Fruit fly (Drosophila melanogaster) whole organism, embryonic: ENCODE measurements around the gene mRpL12.

Experiments
- CG10267 ChIP-seq: fragments of 200-800 bp; sonication (Bioruptor generic); optimal IDR thresholded peaks from 2 replicates; lab custom pipeline; 2018; ENCODE audit warnings: missing biosample characterization, mild to moderate bottlenecking, missing genetic modification characterization, moderate library complexity
- CG11398 ChIP-seq: fragments of 200-800 bp; sonication (Bioruptor generic); optimal IDR thresholded peaks from 2 replicates; lab custom pipeline; 2016; ENCODE audit warnings: missing biosample characterization, missing genetic modification characterization
- CG11504 ChIP-seq: fragments of 200-800 bp; sonication (Bioruptor generic); optimal IDR thresholded peaks from 3 replicates; lab custom pipeline; 2019; ENCODE audit warnings: missing biosample characterization, mild to moderate bottlenecking, missing genetic modification characterization, moderate library complexity
- CG13775 ChIP-seq: fragments of 200-800 bp; sonication (Bioruptor generic); optimal IDR thresholded peaks from 3 replicates; lab custom pipeline; 2017; ENCODE audit warnings: missing biosample characterization, mild to moderate bottlenecking, missing genetic modification characterization
- CG1602 ChIP-seq: fragments of 200-800 bp; sonication (Bioruptor generic); optimal IDR thresholded peaks from 3 replicates; lab custom pipeline; 2016; ENCODE audit warnings: missing biosample characterization, missing genetic modification characterization
- CG1647 ChIP-seq: fragments of 200-800 bp; sonication (Bioruptor generic); optimal IDR thresholded peaks from 3 replicates; lab custom pipeline; 2016; ENCODE audit warnings: missing biosample characterization, missing genetic modification characterization
- CG2129 ChIP-seq: fragments of 200-800 bp; sonication (Bioruptor generic); IDR thresholded peaks from 2 replicates; pipeline ENCODE4 v1.3.6; 2022; ENCODE audit warnings: missing biosample characterization, missing genetic modification characterization; ENCODE audit not compliant: partially characterized antibody
- CG2199 ChIP-seq: fragments of 200-800 bp; sonication (Bioruptor generic); IDR thresholded peaks from 3 replicates; pipeline ENCODE4 v1.3.6; 2022; ENCODE audit warnings: missing biosample characterization, missing genetic modification characterization
- CG2875 ChIP-seq: fragments of 200-800 bp; sonication (Bioruptor generic); optimal IDR thresholded peaks from 2 replicates; lab custom pipeline; 2017; ENCODE audit warnings: missing biosample characterization, mild to moderate bottlenecking, missing genetic modification characterization, missing genetic modification reagents
- CG34422 ChIP-seq: fragments of 200-800 bp; sonication (Bioruptor generic); IDR thresholded peaks from 3 replicates; pipeline ENCODE4 v1.3.6; 2022; ENCODE audit warnings: missing biosample characterization, missing genetic modification characterization
- CG4328 ChIP-seq: fragments of 200-800 bp; sonication (Bioruptor generic); optimal IDR thresholded peaks from 3 replicates; lab custom pipeline; 2017; ENCODE audit warnings: missing biosample characterization, missing genetic modification reagents, missing genetic modification characterization
- CG4404 ChIP-seq: fragments of 200-800 bp; sonication (Bioruptor generic); IDR thresholded peaks from 2 replicates; pipeline ENCODE4 v1.3.6; 2022; ENCODE audit warnings: missing biosample characterization, missing genetic modification characterization
- CG4617 ChIP-seq: fragments of 200-800 bp; sonication (Bioruptor generic); optimal IDR thresholded peaks from 3 replicates; lab custom pipeline; 2016; ENCODE audit warnings: missing biosample characterization, missing genetic modification characterization, borderline replicate concordance
- CG6654 ChIP-seq: fragments of 200-800 bp; sonication (Bioruptor generic); optimal IDR thresholded peaks from 2 replicates; lab custom pipeline; 2017; ENCODE audit warnings: missing biosample characterization, mild to moderate bottlenecking, missing genetic modification characterization
- CG6854 ChIP-seq: fragments of 200-800 bp; sonication (Bioruptor generic); optimal IDR thresholded peaks from 3 replicates; lab custom pipeline; 2017; ENCODE audit warnings: missing biosample characterization, mild to moderate bottlenecking, missing genetic modification characterization
- CG8388 ChIP-seq: fragments of 200-800 bp; sonication (Bioruptor generic); optimal IDR thresholded peaks from 2 replicates; lab custom pipeline; 2019; ENCODE audit warnings: missing biosample characterization, mild to moderate bottlenecking, missing genetic modification characterization, moderate library complexity
- Elba2 ChIP-seq: fragments of 200-800 bp; sonication (Bioruptor generic); optimal IDR thresholded peaks from 3 replicates; lab custom pipeline; 2016; ENCODE audit warnings: missing biosample characterization, missing genetic modification characterization
- Ets97D ChIP-seq: fragments of 200-800 bp; sonication (Bioruptor generic); optimal IDR thresholded peaks from 3 replicates; lab custom pipeline; 2016; ENCODE audit warnings: missing biosample characterization, missing genetic modification characterization
- HLH3B ChIP-seq: fragments of 200-800 bp; sonication (Bioruptor generic); IDR thresholded peaks from 2 replicates; pipeline ENCODE4 v1.3.6; 2022; ENCODE audit warnings: missing biosample characterization, missing genetic modification characterization
- Hr78 ChIP-seq, 2 experiments: fragments of 200-800 bp in 1 of 2; fragments of >200 bp in 1 of 2; sonication (Bioruptor generic) in 1 of 2; optimal IDR thresholded peaks; 2 replicates each; lab custom pipeline; 2017 to 2019; ENCODE audit warnings: missing biosample characterization in 2 of 2, missing genetic modification characterization in 2 of 2, mild to moderate bottlenecking in 1 of 2, moderate library complexity in 1 of 2
- Jarid2 ChIP-seq: fragments of 200-800 bp; sonication (Bioruptor generic); optimal IDR thresholded peaks from 3 replicates; lab custom pipeline; 2017; ENCODE audit warnings: mild to moderate bottlenecking, missing biosample characterization, missing genetic modification reagents, missing genetic modification characterization
- Myb ChIP-seq: fragments of 200-800 bp; sonication (Bioruptor generic); optimal IDR thresholded peaks from 2 replicates; lab custom pipeline; 2016; ENCODE audit warnings: missing biosample characterization, missing genetic modification characterization
- Nf-YB ChIP-seq: fragments of 200-800 bp; sonication (Bioruptor generic); optimal IDR thresholded peaks from 3 replicates; lab custom pipeline; 2019; ENCODE audit warnings: missing biosample characterization, mild to moderate bottlenecking, missing genetic modification characterization, moderate library complexity
- Pdp1 ChIP-seq, 2 experiments: fragments of 200-800 bp; sonication (Bioruptor generic); optimal IDR thresholded peaks; 3 replicates each; lab custom pipeline; 2016; ENCODE audit warnings: missing biosample characterization in 2 of 2, missing genetic modification characterization in 2 of 2, mild to moderate bottlenecking in 1 of 2, moderate library complexity in 1 of 2
- Poxn ChIP-seq: fragments of 200-800 bp; sonication (Bioruptor generic); IDR thresholded peaks from 2 replicates; pipeline ENCODE4 v1.3.6; 2022; ENCODE audit warnings: missing biosample characterization, missing genetic modification characterization
- Ptx1 ChIP-seq: fragments of 200-800 bp; sonication (Bioruptor generic); IDR thresholded peaks from 2 replicates; pipeline ENCODE4 v1.3.6; 2022; ENCODE audit warnings: missing biosample characterization, missing genetic modification characterization
- Ravus ChIP-seq: fragments of 200-800 bp; sonication (Bioruptor generic); IDR thresholded peaks from 2 replicates; pipeline ENCODE4 v1.3.6; 2022; ENCODE audit warnings: missing biosample characterization, missing genetic modification characterization
- Scr ChIP-seq: fragments of 200-800 bp; sonication (Bioruptor generic); IDR thresholded peaks from 2 replicates; pipeline ENCODE4 v1.3.6; 2022; ENCODE audit warnings: missing biosample characterization, missing genetic modification characterization; ENCODE audit not compliant: partially characterized antibody
- Sry-β ChIP-seq: fragments of 200-800 bp; sonication (Bioruptor generic); optimal IDR thresholded peaks from 2 replicates; lab custom pipeline; 2018; ENCODE audit warnings: missing biosample characterization, mild to moderate bottlenecking, missing genetic modification characterization, moderate library complexity
- YL-1 ChIP-seq: fragments of 200-800 bp; sonication (Bioruptor generic); optimal IDR thresholded peaks from 3 replicates; lab custom pipeline; 2017; ENCODE audit warnings: missing biosample characterization, mild to moderate bottlenecking, missing genetic modification characterization
- bbx ChIP-seq: fragments of 200-800 bp; sonication (Bioruptor generic); IDR thresholded peaks from 2 replicates; pipeline ENCODE4 v1.3.6; 2022; ENCODE audit warnings: missing biosample characterization, missing genetic modification characterization; ENCODE audit not compliant: partially characterized antibody
- chinmo ChIP-seq: fragments of 200-800 bp; sonication (Bioruptor generic); IDR thresholded peaks from 4 replicates; pipeline ENCODE4 v1.3.6; 2022; ENCODE audit warnings: missing biosample characterization, missing genetic modification characterization; ENCODE audit not compliant: partially characterized antibody
- chn ChIP-seq: fragments of 200-800 bp; sonication (Bioruptor generic); optimal IDR thresholded peaks from 2 replicates; lab custom pipeline; 2016; ENCODE audit warnings: missing biosample characterization, missing genetic modification characterization
- crc ChIP-seq: fragments of 200-800 bp; sonication (Bioruptor generic); optimal IDR thresholded peaks from 2 replicates; lab custom pipeline; 2016; ENCODE audit warnings: missing biosample characterization, missing genetic modification characterization
- croc ChIP-seq: fragments of 200-800 bp; sonication (Bioruptor generic); conservative IDR thresholded peaks from 3 replicates; pipeline ENCODE4 v1.3.6; 2022; ENCODE audit warnings: missing biosample characterization, missing genetic modification characterization
- danr ChIP-seq: fragments of 200-800 bp; sonication (Bioruptor generic); IDR thresholded peaks from 2 replicates; pipeline ENCODE4 v1.3.6; 2022; ENCODE audit warnings: missing biosample characterization, missing genetic modification characterization
- ftz-f1 ChIP-seq: fragments of 200-800 bp; sonication (Bioruptor generic); optimal IDR thresholded peaks from 2 replicates; lab custom pipeline; 2016; ENCODE audit warnings: missing biosample characterization, missing genetic modification characterization
- grau ChIP-seq: fragments of 200-800 bp; optimal IDR thresholded peaks from 3 replicates; lab custom pipeline; 2019; ENCODE audit warnings: missing biosample characterization, mild to moderate bottlenecking, missing genetic modification characterization, moderate library complexity
- ken ChIP-seq: fragments of 200-800 bp; sonication (Bioruptor generic); IDR thresholded peaks from 3 replicates; pipeline ENCODE4 v1.3.6; 2022; ENCODE audit warnings: missing biosample characterization, missing genetic modification characterization
- nmo ChIP-seq: fragments of 200-800 bp; sonication (Bioruptor generic); optimal IDR thresholded peaks from 2 replicates; lab custom pipeline; 2018; ENCODE audit warnings: missing biosample characterization, mild to moderate bottlenecking, missing genetic modification characterization, moderate library complexity
- odd ChIP-seq: fragments of 200-800 bp; sonication (Bioruptor generic); optimal IDR thresholded peaks from 2 replicates; lab custom pipeline; 2017; ENCODE audit warnings: missing biosample characterization, mild to moderate bottlenecking, missing genetic modification characterization
- pnt ChIP-seq: fragments of 200-800 bp; sonication (Bioruptor generic); optimal IDR thresholded peaks from 3 replicates; lab custom pipeline; 2016; ENCODE audit warnings: missing biosample characterization, missing genetic modification characterization
- ro ChIP-seq: fragments of 200-800 bp; sonication (Bioruptor generic); IDR thresholded peaks from 2 replicates; pipeline ENCODE4 v1.3.6; 2022; ENCODE audit warnings: missing biosample characterization, missing genetic modification characterization
- sqz ChIP-seq: fragments of 200-800 bp; sonication (Bioruptor generic); optimal IDR thresholded peaks from 3 replicates; lab custom pipeline; 2018; ENCODE audit warnings: missing biosample characterization, mild to moderate bottlenecking, missing genetic modification characterization
- tgo ChIP-seq: fragments of 200-800 bp; sonication (Bioruptor generic); IDR thresholded peaks from 3 replicates; pipeline ENCODE4 v1.3.6; 2022; ENCODE audit warnings: missing biosample characterization, missing genetic modification characterization
- trh ChIP-seq: fragments of 200-800 bp; sonication (Bioruptor generic); optimal IDR thresholded peaks from 2 replicates; lab custom pipeline; 2016; ENCODE audit warnings: missing biosample characterization, missing genetic modification characterization
- twi ChIP-seq: fragments of 200-800 bp; optimal IDR thresholded peaks from 2 replicates; lab custom pipeline; 2019; ENCODE audit warnings: missing biosample characterization, mild to moderate bottlenecking, missing genetic modification characterization, moderate library complexity
- vnd ChIP-seq: fragments of 200-800 bp; sonication (Bioruptor generic); IDR thresholded peaks from 3 replicates; pipeline ENCODE4 v1.3.6; 2022; ENCODE audit warnings: missing biosample characterization, missing genetic modification characterization; ENCODE audit not compliant: partially characterized antibody
- wor ChIP-seq: fragments of 200-800 bp; sonication (Bioruptor generic); IDR thresholded peaks from 2 replicates; pipeline ENCODE4 v1.3.6; 2022; ENCODE audit warnings: missing biosample characterization, missing genetic modification characterization

The mRpL12 gene

dm6 chr3L:8978678-8979413 lies 22.3 kb downstream of the mRpL12 start (continued):
- TF ChIP-seq Pdp1 (GFP tag; optimal IDR thresholded peaks at IDR 0.05; lab: Kevin White, UChicago) (peak in 1 of 2 experiments; percentile 70), ken (GFP tag; lab: Robert Waterston, UW) (no peak), Jarid2 (GFP tag; lab: Kevin White, UChicago) (no peak), CG4404 (GFP tag; lab: Robert Waterston, UW) (0 out of 2 replicates have a peak, but pooled peaks have one; percentile 16), nmo (GFP tag; lab: Kevin White, UChicago) (peak; percentile 22), Nf-YB (GFP tag; lab: Kevin White, UChicago) (peak; percentile 17), CG11504 (tag; lab: Kevin White, UChicago) (no peak), CG1647 (GFP tag; lab: Kevin White, UChicago) (no peak), chinmo (peak; percentile 99), twi (tag; lab: Kevin White, UChicago) (no peak), Myb (GFP tag; lab: Kevin White, UChicago) (no peak), odd (no peak), CG4617 (GFP tag; lab: Kevin White, UChicago) (no peak), tgo (GFP tag; lab: Robert Waterston, UW) (no peak; the same call in 2 of the 3 replicates), sqz (GFP tag; lab: Kevin White, UChicago) (no peak), Elba2 (GFP tag; lab: Kevin White, UChicago) (peak; percentile 72), trh (GFP tag; lab: Kevin White, UChicago) (no peak), YL-1 (GFP tag; lab: Kevin White, UChicago) (no peak), CG13775 (no peak), ro (GFP tag; lab: Robert Waterston, UW) (no peak), CG34422 (GFP tag; lab: Robert Waterston, UW) (peak; percentile 84; the same call in 1 of the 3 replicates), HLH3B (peak; percentile 32; the same call in 1 of the 2 replicates), danr (no peak), grau (tag; lab: Kevin White, UChicago) (no peak), CG10267 (tag; lab: Kevin White, UChicago) (peak; percentile 9), CG8388 (peak; percentile 5), Sry-β (GFP tag; lab: Kevin White, UChicago) (no peak), chn (no peak), pnt (GFP tag; lab: Kevin White, UChicago) (no peak), CG2129 (GFP tag; lab: Robert Waterston, UW) (no peak), wor (no peak), Scr (GFP tag; lab: Robert Waterston, UW) (no peak; the same call in 1 of the 2 replicates), CG2199 (no peak), crc (GFP tag; lab: Kevin White, UChicago) (no peak), Poxn (GFP tag; lab: Robert Waterston, UW) (no peak), bbx (GFP tag; lab: Robert Waterston, UW) (no peak), Ets97D (GFP tag; lab: Kevin White, UChicago) (no peak), Ptx1 (peak; percentile 63), Hr78 (GFP tag; optimal IDR thresholded peaks at IDR 0.05; lab: Kevin White, UChicago) (peak in 1 of 2 experiments; percentile 99), ftz-f1 (peak; percentile 94), croc (GFP tag; lab: Robert Waterston, UW) (no peak), CG4328 (GFP tag; lab: Kevin White, UChicago) (no peak), CG2875 (GFP tag; lab: Kevin White, UChicago) (no peak), Ravus (no peak), CG6654 (no peak), vnd (GFP tag; lab: Robert Waterston, UW) (no peak), CG1602 (GFP tag; lab: Kevin White, UChicago) (no peak), CG11398 (no peak), CG6854 (GFP tag; lab: Kevin White, UChicago) (no peak)
